Fruit fly (Drosophila melanogaster) Kc167 (cell line): ENCODE results near the gene msd5.

ENCODE experiments used
- Myc ChIP-seq: fragments of >200 bp; optimal IDR thresholded peaks from 2 replicates; lab custom pipeline; 2017; ENCODE audit warnings: missing external identifiers
- Sin3A ChIP-seq: fragments of >200 bp; optimal IDR thresholded peaks from 2 replicates; lab custom pipeline; 2018; ENCODE audit warnings: missing external identifiers
- h ChIP-seq: fragments of >200 bp; optimal IDR thresholded peaks from 3 replicates; lab custom pipeline; 2018; ENCODE audit warnings: missing external identifiers
- insv ChIP-seq: fragments of >200 bp; optimal IDR thresholded peaks from 3 replicates; lab custom pipeline; 2018; ENCODE audit warnings: missing external identifiers
- psq ChIP-seq: fragments of >200 bp; optimal IDR thresholded peaks from 2 replicates; lab custom pipeline; 2017; ENCODE audit warnings: missing external identifiers
- ttk ChIP-seq: sonication (Bioruptor generic); optimal IDR thresholded peaks from 2 replicates; lab custom pipeline; 2017; ENCODE audit warnings: missing external identifiers

Gene msd5

DNA sequence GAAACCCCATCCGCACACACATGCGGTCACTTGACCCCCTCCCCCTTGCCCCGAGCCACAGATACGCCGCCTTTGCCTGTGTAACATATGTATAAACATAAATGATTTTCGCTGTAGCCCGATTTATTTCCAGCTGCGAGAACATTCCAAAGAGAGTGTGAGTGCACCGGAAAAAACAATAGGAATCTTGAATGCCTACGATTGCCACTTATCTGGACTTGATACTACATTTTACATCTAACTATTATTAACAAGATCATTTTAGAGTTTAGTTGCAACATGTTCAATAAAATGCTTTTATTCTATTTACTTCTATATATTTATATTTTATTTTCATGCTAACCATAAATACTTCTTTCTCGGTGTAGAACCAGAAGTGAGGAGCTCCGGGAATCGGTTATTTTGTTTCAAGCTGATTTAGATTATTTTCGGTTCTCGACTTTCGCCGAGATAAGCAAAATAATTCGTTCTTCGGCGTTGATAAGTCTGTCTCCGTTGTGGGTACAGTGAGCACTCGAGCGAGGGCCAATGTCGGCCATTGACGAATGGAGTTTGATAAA is 32.8 kb downstream of the msd5 start:
- TF ChIP-seq psq (lab: Kevin White, UChicago) (no peak), ttk (lab: Kevin White, UChicago) (no peak)

DNA sequence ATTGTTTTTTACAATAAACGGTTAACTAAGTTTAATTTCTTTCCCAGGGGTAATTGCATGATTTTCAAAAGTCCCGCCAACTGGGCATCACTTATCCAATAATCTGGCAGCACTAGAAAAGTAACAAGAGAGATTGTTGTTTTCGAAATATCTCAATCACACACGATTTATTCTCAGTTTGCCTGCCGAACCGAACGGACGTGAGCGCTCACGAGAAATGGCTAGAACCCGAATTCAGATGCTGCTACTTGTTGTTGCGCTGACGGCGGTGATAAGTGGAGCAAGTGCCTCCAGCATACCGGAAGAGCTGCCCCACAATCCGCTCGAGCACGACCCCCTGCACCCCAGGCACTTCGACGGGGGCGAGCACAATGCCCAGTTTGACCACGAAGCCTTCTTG is 34.4 kb downstream of the msd5 start, which contains the start of gene scf:
Gene scf (plus strand): TSS at position 164 of the 400 bp plus-strand sequence.
- TF ChIP-seq insv (lab: Kevin White, UChicago), result no peak
- no peak for TF ChIP-seq Myc (lab: Kevin White, UChicago)
- TF ChIP-seq Sin3A (lab: Kevin White, UChicago), result no peak
- TF ChIP-seq ttk (lab: Kevin White, UChicago), result no peak
- TF ChIP-seq psq (lab: Kevin White, UChicago), result no peak
- TF ChIP-seq h (lab: Kevin White, UChicago), result no peak

DNA sequence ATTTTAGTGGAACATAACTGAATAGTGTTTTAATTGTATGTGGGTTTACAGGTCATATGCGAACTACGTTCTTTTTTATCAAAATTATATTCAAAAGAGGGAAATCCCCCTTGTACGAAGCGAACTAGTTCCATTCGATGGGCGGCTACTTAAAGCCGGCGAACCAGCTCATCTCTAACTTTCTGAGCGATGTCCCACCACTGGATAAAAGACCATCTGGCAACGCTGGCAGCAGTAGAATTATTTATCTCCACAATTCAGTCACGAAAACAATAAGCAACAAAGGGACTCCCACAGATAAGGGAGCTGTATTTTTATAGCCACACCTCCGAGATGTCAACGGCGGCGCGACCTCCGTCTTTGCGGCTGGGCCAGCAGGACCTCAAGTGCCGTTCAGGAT is 37.3 kb downstream of the msd5 start, which contains the start of gene Rabex-5:
Gene Rabex-5 (plus strand): TSS at position 221 of the 400 bp plus-strand sequence.
- TF ChIP-seq h (lab: Kevin White, UChicago) (no peak), Myc (lab: Kevin White, UChicago) (no peak), insv (lab: Kevin White, UChicago) (no peak), Sin3A (lab: Kevin White, UChicago) (no peak), ttk (lab: Kevin White, UChicago) (no peak), psq (lab: Kevin White, UChicago) (no peak)

DNA sequence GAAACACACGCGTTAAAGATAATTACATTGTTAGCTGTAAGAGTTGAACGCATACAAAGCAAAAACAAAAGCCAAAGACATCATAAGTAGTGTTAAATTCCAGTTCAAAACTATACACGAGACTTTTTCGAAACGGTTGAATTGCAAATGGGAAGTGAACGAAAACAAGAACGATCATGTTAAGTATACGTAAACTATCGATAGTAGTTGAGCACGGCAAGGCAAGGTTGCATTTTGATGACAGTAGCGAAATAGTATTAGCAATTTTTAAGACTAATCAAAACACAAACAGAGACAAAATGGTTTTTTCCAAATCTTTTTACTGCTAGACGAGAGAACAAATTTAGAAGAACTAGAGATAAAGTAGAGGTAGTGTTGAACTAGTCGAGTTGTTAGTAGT is 38.1 kb downstream of the msd5 start:
- TF ChIP-seq ttk (lab: Kevin White, UChicago) (no peak), Sin3A (lab: Kevin White, UChicago) (no peak), Myc (lab: Kevin White, UChicago) (no peak), h (lab: Kevin White, UChicago) (no peak), psq (lab: Kevin White, UChicago) (no peak), insv (lab: Kevin White, UChicago) (no peak)
